Fruit fly (Drosophila melanogaster) whole organism, embryonic: ENCODE results near the gene Cyp4ac1.

Source experiments
- Aef1 ChIP-seq: fragments of 200-800 bp; sonication (Bioruptor generic); IDR thresholded peaks from 3 replicates; pipeline ENCODE4 v1.3.6; 2022; ENCODE audit warnings: missing biosample characterization, missing genetic modification characterization
- Asciz ChIP-seq: fragments of 200-800 bp; sonication (Bioruptor generic); optimal IDR thresholded peaks from 2 replicates; lab custom pipeline; 2017; ENCODE audit warnings: missing biosample characterization, mild to moderate bottlenecking, missing genetic modification characterization, missing genetic modification reagents
- CG1024 ChIP-seq: fragments of 200-800 bp; sonication (Bioruptor generic); IDR thresholded peaks from 2 replicates; pipeline ENCODE4 v1.3.6; 2022; ENCODE audit warnings: missing biosample characterization, missing genetic modification characterization
- CG11093 ChIP-seq: fragments of 200-800 bp; sonication (Bioruptor generic); IDR thresholded peaks from 3 replicates; pipeline ENCODE4 v1.3.6; 2022; ENCODE audit warnings: missing biosample characterization, missing genetic modification characterization
- CG12219 ChIP-seq: fragments of 200-800 bp; sonication (Bioruptor generic); optimal IDR thresholded peaks from 3 replicates; lab custom pipeline; 2018; ENCODE audit warnings: missing biosample characterization, mild to moderate bottlenecking, missing genetic modification characterization
- CG12744 ChIP-seq: fragments of 200-800 bp; sonication (Bioruptor generic); optimal IDR thresholded peaks from 2 replicates; lab custom pipeline; 2016; ENCODE audit warnings: missing biosample characterization, missing genetic modification characterization
- CG13287 ChIP-seq: fragments of 200-800 bp; sonication (Bioruptor generic); IDR thresholded peaks from 2 replicates; pipeline ENCODE4 v1.3.6; 2022; ENCODE audit warnings: missing biosample characterization, missing genetic modification characterization; ENCODE audit not compliant: partially characterized antibody
- CG13424 ChIP-seq: fragments of 200-800 bp; sonication (Bioruptor generic); optimal IDR thresholded peaks from 2 replicates; lab custom pipeline; 2019; ENCODE audit warnings: missing biosample characterization, mild to moderate bottlenecking, missing genetic modification characterization, moderate library complexity
- CG1603 ChIP-seq: fragments of 200-800 bp; sonication (Bioruptor generic); optimal IDR thresholded peaks from 2 replicates; lab custom pipeline; 2019; ENCODE audit warnings: missing biosample characterization, mild to moderate bottlenecking, missing genetic modification characterization, moderate library complexity
- CG1647 ChIP-seq: fragments of 200-800 bp; sonication (Bioruptor generic); optimal IDR thresholded peaks from 3 replicates; lab custom pipeline; 2016; ENCODE audit warnings: missing biosample characterization, missing genetic modification characterization
- CG17568 ChIP-seq: fragments of 200-800 bp; sonication (Bioruptor generic); optimal IDR thresholded peaks from 2 replicates; lab custom pipeline; 2018; ENCODE audit warnings: missing biosample characterization, mild to moderate bottlenecking, missing genetic modification characterization, moderate library complexity
- CG18476 ChIP-seq: fragments of 200-800 bp; sonication (Bioruptor generic); optimal IDR thresholded peaks from 2 replicates; lab custom pipeline; 2016; ENCODE audit warnings: missing biosample characterization, mild to moderate bottlenecking, missing genetic modification characterization
- CG31224 ChIP-seq: fragments of 200-800 bp; sonication (Bioruptor generic); IDR thresholded peaks from 2 replicates; pipeline ENCODE4 v1.3.6; 2022; ENCODE audit warnings: missing biosample characterization, missing genetic modification characterization
- CG32532 ChIP-seq: fragments of 200-800 bp; sonication (Bioruptor generic); IDR thresholded peaks from 2 replicates; pipeline ENCODE4 v1.3.6; 2022; ENCODE audit warnings: missing biosample characterization, missing genetic modification characterization
- CG4617 ChIP-seq: fragments of 200-800 bp; sonication (Bioruptor generic); optimal IDR thresholded peaks from 3 replicates; lab custom pipeline; 2016; ENCODE audit warnings: missing biosample characterization, missing genetic modification characterization, borderline replicate concordance
- CG7839 ChIP-seq: fragments of 200-800 bp; sonication (Bioruptor generic); optimal IDR thresholded peaks from 3 replicates; lab custom pipeline; 2018; ENCODE audit warnings: missing biosample characterization, mild to moderate bottlenecking, missing genetic modification characterization, moderate library complexity
- CG8944 ChIP-seq: fragments of 200-800 bp; sonication (Bioruptor generic); optimal IDR thresholded peaks from 3 replicates; lab custom pipeline; 2016; ENCODE audit warnings: missing biosample characterization, missing genetic modification characterization
- Dek ChIP-seq: fragments of 200-800 bp; sonication (Bioruptor generic); optimal IDR thresholded peaks from 3 replicates; lab custom pipeline; 2019; ENCODE audit warnings: missing biosample characterization, mild to moderate bottlenecking, missing genetic modification characterization, moderate library complexity
- Dfd ChIP-seq, 2 experiments: fragments of >200 bp; optimal IDR thresholded peaks; 2 replicates each; lab custom pipeline; 2017; ENCODE audit warnings: missing biosample characterization in 2 of 2, missing genetic modification characterization in 2 of 2
- HmgZ ChIP-seq: fragments of 200-800 bp; sonication (Bioruptor generic); optimal IDR thresholded peaks from 2 replicates; lab custom pipeline; 2018; ENCODE audit warnings: missing biosample characterization, mild to moderate bottlenecking, missing genetic modification characterization
- Hmx ChIP-seq: fragments of 200-800 bp; sonication (Bioruptor generic); optimal IDR thresholded peaks from 2 replicates; lab custom pipeline; 2016; ENCODE audit warnings: missing biosample characterization, missing genetic modification characterization
- Hsf ChIP-seq: fragments of 200-800 bp; sonication (Bioruptor generic); optimal IDR thresholded peaks from 3 replicates; lab custom pipeline; 2016; ENCODE audit warnings: missing biosample characterization, missing genetic modification characterization
- Myb ChIP-seq: fragments of 200-800 bp; sonication (Bioruptor generic); optimal IDR thresholded peaks from 2 replicates; lab custom pipeline; 2016; ENCODE audit warnings: missing biosample characterization, missing genetic modification characterization
- NFAT ChIP-seq: fragments of 200-800 bp; sonication (Bioruptor generic); IDR thresholded peaks from 2 replicates; pipeline ENCODE4 v1.3.6; 2022; ENCODE audit warnings: missing biosample characterization, missing genetic modification characterization
- NfI ChIP-seq: fragments of 200-800 bp; sonication (Bioruptor generic); optimal IDR thresholded peaks from 3 replicates; lab custom pipeline; 2018; ENCODE audit warnings: missing biosample characterization, mild to moderate bottlenecking, missing genetic modification characterization, moderate library complexity
- PHDP ChIP-seq: fragments of 200-800 bp; sonication (Bioruptor generic); optimal IDR thresholded peaks from 3 replicates; lab custom pipeline; 2018; ENCODE audit warnings: missing biosample characterization, mild to moderate bottlenecking, missing genetic modification characterization, moderate library complexity
- Sry-δ ChIP-seq: fragments of 200-800 bp; sonication (Bioruptor generic); optimal IDR thresholded peaks from 2 replicates; lab custom pipeline; 2016; ENCODE audit warnings: missing biosample characterization, missing genetic modification characterization
- Stat92E ChIP-seq, 3 experiments: fragments of >200 bp in 2 of 3; fragments of 200-800 bp in 1 of 3; sonication (Bioruptor generic) in 1 of 3; optimal IDR thresholded peaks; 2 replicates each; lab custom pipeline; 2017 to 2019; ENCODE audit warnings: missing biosample characterization in 3 of 3, missing genetic modification characterization in 3 of 3, mild to moderate bottlenecking in 1 of 3, moderate library complexity in 1 of 3
- Trl ChIP-seq, 3 experiments: fragments of >200 bp in 2 of 3; fragments of 200-800 bp in 1 of 3; sonication (Bioruptor generic) in 1 of 3; optimal IDR thresholded peaks; 2 replicates in 1 of 3; 3 replicates in 2 of 3; lab custom pipeline; 2016 to 2017; ENCODE audit warnings: missing biosample characterization in 1 of 3, missing genetic modification characterization in 1 of 3
- YL-1 ChIP-seq: fragments of 200-800 bp; sonication (Bioruptor generic); optimal IDR thresholded peaks from 3 replicates; lab custom pipeline; 2017; ENCODE audit warnings: missing biosample characterization, mild to moderate bottlenecking, missing genetic modification characterization
- abd-A ChIP-seq: fragments of 200-800 bp; sonication (Bioruptor generic); optimal IDR thresholded peaks from 3 replicates; lab custom pipeline; 2019; ENCODE audit warnings: missing biosample characterization, mild to moderate bottlenecking, missing genetic modification characterization, moderate library complexity
- amos ChIP-seq: fragments of 200-800 bp; sonication (Bioruptor generic); IDR thresholded peaks from 2 replicates; pipeline ENCODE4 v1.3.6; 2022; ENCODE audit warnings: missing biosample characterization, missing genetic modification characterization; ENCODE audit not compliant: partially characterized antibody
- ase ChIP-seq: fragments of 200-800 bp; sonication (Bioruptor generic); IDR thresholded peaks from 3 replicates; pipeline ENCODE4 v1.3.6; 2022; ENCODE audit warnings: missing biosample characterization, missing genetic modification characterization
- bsh ChIP-seq, 2 experiments: fragments of 200-800 bp; sonication (Bioruptor generic); optimal IDR thresholded peaks; 2 replicates each; lab custom pipeline; 2017 to 2018; ENCODE audit warnings: mild to moderate bottlenecking in 2 of 2, missing biosample characterization in 2 of 2, missing genetic modification characterization in 2 of 2, moderate library complexity in 1 of 2
- cg ChIP-seq: fragments of 200-800 bp; sonication (Bioruptor generic); optimal IDR thresholded peaks from 3 replicates; lab custom pipeline; 2019; ENCODE audit warnings: missing biosample characterization, mild to moderate bottlenecking, missing genetic modification characterization, moderate library complexity
- crp ChIP-seq, 2 experiments: fragments of 200-800 bp; sonication (Bioruptor generic); optimal IDR thresholded peaks; 2 replicates in 1 of 2; 3 replicates in 1 of 2; lab custom pipeline; 2017; ENCODE audit warnings: missing biosample characterization in 2 of 2, missing genetic modification characterization in 2 of 2, mild to moderate bottlenecking in 1 of 2, moderate library complexity in 1 of 2
- dysf ChIP-seq: fragments of 200-800 bp; sonication (Bioruptor generic); IDR thresholded peaks from 3 replicates; pipeline ENCODE4 v1.3.6; 2022; ENCODE audit warnings: missing biosample characterization, missing genetic modification characterization
- emc ChIP-seq: fragments of 200-800 bp; sonication (Bioruptor generic); optimal IDR thresholded peaks from 2 replicates; lab custom pipeline; 2016; ENCODE audit warnings: missing biosample characterization, missing genetic modification characterization
- gcm ChIP-seq: fragments of 200-800 bp; sonication (Bioruptor generic); optimal IDR thresholded peaks from 2 replicates; lab custom pipeline; 2019; ENCODE audit warnings: missing biosample characterization, mild to moderate bottlenecking, missing genetic modification characterization, moderate library complexity
- gcm2 ChIP-seq: fragments of 200-800 bp; sonication (Bioruptor generic); optimal IDR thresholded peaks from 2 replicates; lab custom pipeline; 2016; ENCODE audit warnings: missing biosample characterization, missing genetic modification characterization
- ind ChIP-seq: fragments of 200-800 bp; sonication (Bioruptor generic); optimal IDR thresholded peaks from 3 replicates; lab custom pipeline; 2016; ENCODE audit warnings: missing biosample characterization, missing genetic modification characterization
- mirr ChIP-seq: fragments of 200-800 bp; sonication (Bioruptor generic); optimal IDR thresholded peaks from 3 replicates; lab custom pipeline; 2018; ENCODE audit warnings: missing biosample characterization, mild to moderate bottlenecking, missing genetic modification characterization
- nerfin-2 ChIP-seq: fragments of 200-800 bp; sonication (Bioruptor generic); IDR thresholded peaks from 2 replicates; pipeline ENCODE4 v1.3.6; 2022; ENCODE audit warnings: missing biosample characterization, missing genetic modification characterization; ENCODE audit not compliant: partially characterized antibody
- onecut ChIP-seq: fragments of 200-800 bp; sonication (Bioruptor generic); IDR thresholded peaks from 2 replicates; pipeline ENCODE4 v1.3.6; 2022; ENCODE audit warnings: missing biosample characterization, missing genetic modification characterization
- pfk ChIP-seq: fragments of 200-800 bp; sonication (Bioruptor generic); optimal IDR thresholded peaks from 2 replicates; lab custom pipeline; 2018; ENCODE audit warnings: missing biosample characterization, mild to moderate bottlenecking, missing genetic modification characterization, moderate library complexity
- psq ChIP-seq: fragments of 200-800 bp; sonication (Bioruptor generic); optimal IDR thresholded peaks from 2 replicates; lab custom pipeline; 2017; ENCODE audit warnings: missing biosample characterization, missing genetic modification characterization
- row ChIP-seq: fragments of 200-800 bp; sonication (Bioruptor generic); IDR thresholded peaks from 3 replicates; pipeline ENCODE4 v1.3.6; 2022; ENCODE audit warnings: missing biosample characterization, missing genetic modification characterization
- sim ChIP-seq: fragments of 200-800 bp; sonication (Bioruptor generic); IDR thresholded peaks from 2 replicates; pipeline ENCODE4 v1.3.6; 2022; ENCODE audit warnings: missing biosample characterization, missing genetic modification characterization
- slbo ChIP-seq: fragments of 200-800 bp; sonication (Bioruptor generic); IDR thresholded peaks from 2 replicates; pipeline ENCODE4 v1.3.6; 2022; ENCODE audit warnings: missing biosample characterization, missing genetic modification characterization
- trh ChIP-seq: fragments of 200-800 bp; sonication (Bioruptor generic); optimal IDR thresholded peaks from 2 replicates; lab custom pipeline; 2016; ENCODE audit warnings: missing biosample characterization, missing genetic modification characterization
- vfl ChIP-seq: fragments of 200-800 bp; sonication (Bioruptor generic); optimal IDR thresholded peaks from 2 replicates; lab custom pipeline; 2016; ENCODE audit warnings: missing biosample characterization, missing genetic modification characterization

Gene Cyp4ac1

dm6 chr2L:5271081-5271480, 7.3 kb downstream of the Cyp4ac1 start, which contains the start of gene tkv (continued):
- TF ChIP-seq YL-1 (GFP tag; lab: Kevin White, UChicago) (no peak), HmgZ (tag; lab: Kevin White, UChicago) (no peak), CG4617 (peak; percentile 23), bsh (GFP tag; optimal IDR thresholded peaks at IDR 0.05; lab: Kevin White, UChicago) (no peak), CG12744 (GFP tag; lab: Kevin White, UChicago) (no peak), nerfin-2 (peak; percentile 31; the same call in 1 of the 2 replicates), NfI (GFP tag; lab: Kevin White, UChicago) (no peak), CG13287 (GFP tag; lab: Robert Waterston, UW) (peak; percentile 85), ase (GFP tag; lab: Robert Waterston, UW) (no peak), row (GFP tag; lab: Robert Waterston, UW) (peak; percentile 7; the same call in 1 of the 3 replicates), onecut (GFP tag; lab: Robert Waterston, UW) (no peak), emc (GFP tag; lab: Kevin White, UChicago) (no peak), CG17568 (no peak), CG7839 (tag; lab: Kevin White, UChicago) (no peak), CG31224 (GFP tag; lab: Robert Waterston, UW) (no peak), slbo (GFP tag; lab: Robert Waterston, UW) (no peak), mirr (GFP tag; lab: Kevin White, UChicago) (no peak), Myb (GFP tag; lab: Kevin White, UChicago) (peak; percentile 5), Trl (optimal IDR thresholded peaks at IDR 0.05; lab: Kevin White, UChicago) (no peak), Trl (GFP tag; optimal IDR thresholded peaks at IDR 0.05; lab: Kevin White, UChicago) (no peak), CG1024 (GFP tag; lab: Robert Waterston, UW) (no peak), gcm (no peak), CG12219 (GFP tag; lab: Kevin White, UChicago) (no peak), pfk (GFP tag; lab: Kevin White, UChicago) (no peak), Dek (tag; lab: Kevin White, UChicago) (no peak), PHDP (no peak), CG11093 (GFP tag; lab: Robert Waterston, UW) (no peak), CG13424 (no peak), Stat92E (GFP tag; optimal IDR thresholded peaks at IDR 0.05; lab: Kevin White, UChicago) (no peak), Hsf (GFP tag; lab: Kevin White, UChicago) (no peak), Hmx (no peak), abd-A (tag; lab: Kevin White, UChicago) (no peak), Sry-δ (peak; percentile 69), gcm2 (no peak), psq (GFP tag; lab: Kevin White, UChicago) (no peak), trh (no peak), CG18476 (GFP tag; lab: Kevin White, UChicago) (no peak), CG1647 (GFP tag; lab: Kevin White, UChicago) (no peak), amos (GFP tag; lab: Robert Waterston, UW) (peak; percentile 93), dysf (GFP tag; lab: Robert Waterston, UW) (no peak), NFAT (GFP tag; lab: Robert Waterston, UW) (no peak), CG32532 (GFP tag; lab: Robert Waterston, UW) (no peak), ind (GFP tag; lab: Kevin White, UChicago) (no peak), Dfd (GFP tag; optimal IDR thresholded peaks at IDR 0.05; lab: Kevin White, UChicago) (no peak), Aef1 (GFP tag; lab: Robert Waterston, UW) (no peak), cg (peak; percentile 87), CG8944 (GFP tag; lab: Kevin White, UChicago) (no peak), CG1603 (tag; lab: Kevin White, UChicago) (no peak), crp (GFP tag; optimal IDR thresholded peaks at IDR 0.05; lab: Kevin White, UChicago) (no peak), Asciz (GFP tag; lab: Kevin White, UChicago) (no peak), vfl (GFP tag; lab: Kevin White, UChicago) (no peak), sim (GFP tag; lab: Robert Waterston, UW) (no peak)
